Worm (Caenorhabditis elegans) whole organism, L2 larva: Measurements from ENCODE around the gene rmd-1.

ENCODE experiments used
- nhr-6 ChIP-seq: fragments of 150-350 bp; optimal IDR thresholded peaks from 2 replicates; lab custom pipeline; 2014; ENCODE audit warnings: missing biosample characterization, missing genetic modification characterization
- ztf-11 ChIP-seq: sonication (generic microtip); optimal IDR thresholded peaks from 2 replicates; lab custom pipeline; 2017; ENCODE audit warnings: missing biosample characterization, missing genetic modification characterization

- no peak for TF ChIP-seq ztf-11 (tag; lab: Kevin White, UChicago)
- TF ChIP-seq nhr-6: no peak
Observed at ce11 chrIII:9767095-9767494, 8.2 kb downstream of the rmd-1 start.
